Worm (Caenorhabditis elegans) whole organism, L4 larva: ENCODE measurements around the gene snt-1.
"Not testable (repeated sequence)": the region's sequence is repeated elsewhere in the genome, so short reads cannot be mapped to it uniquely, and the experiment has no call there.

Experiments
- T26A8.4 ChIP-seq: fragments of 200-800 bp; sonication (Bioruptor generic); IDR thresholded peaks from 2 replicates; pipeline ENCODE4 v1.3.6; 2022; ENCODE audit warnings: missing genetic modification characterization, missing compliant biosample characterization
- ceh-32 ChIP-seq: sonication (generic microtip); optimal IDR thresholded peaks from 2 replicates; lab custom pipeline; 2016; ENCODE audit warnings: mild to moderate bottlenecking, missing genetic modification characterization, missing compliant biosample characterization; ENCODE audit not compliant: poor library complexity

DNA sequence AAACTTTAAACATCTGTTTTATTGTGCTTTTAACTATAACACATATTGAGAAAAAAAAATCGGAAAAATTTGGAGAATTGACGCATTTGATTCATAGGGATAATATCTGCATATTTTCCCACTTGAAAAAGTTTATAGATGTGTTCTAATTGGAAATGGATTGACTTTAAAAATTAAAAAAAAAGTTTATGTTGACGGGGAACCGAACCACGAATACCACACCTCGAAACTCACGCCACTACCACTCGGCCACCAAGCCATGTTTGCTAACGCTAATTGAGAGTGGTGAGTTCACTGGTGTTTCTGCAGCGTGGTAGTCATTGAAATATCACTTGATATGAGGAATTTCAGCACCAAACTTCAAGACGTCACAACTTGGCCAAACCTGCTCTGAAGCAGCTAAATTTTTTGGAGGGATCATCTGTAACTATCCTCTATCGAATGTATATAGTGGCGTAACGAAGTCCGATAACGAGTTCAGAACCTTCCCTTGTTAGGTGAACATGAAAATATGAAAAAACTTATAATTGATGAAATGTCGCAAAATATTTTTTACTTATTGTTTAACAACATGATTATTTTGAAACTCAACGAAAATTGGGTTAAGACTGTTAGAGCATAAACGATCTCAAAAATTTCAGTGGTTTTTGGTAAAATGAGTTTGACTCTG, 12.9 kb upstream of the snt-1 start:
- not testable (repeated sequence) for TF ChIP-seq ceh-32 (tag; lab: Kevin White, UChicago)
- peak; percentile 28; the same call in 1 of the 2 replicates for TF ChIP-seq T26A8.4 (GFP tag; lab: Robert Waterston, UW)
